Fruit fly (Drosophila melanogaster): Measurements from ENCODE around the gene CG33169.

Gene CG33169

DNA sequence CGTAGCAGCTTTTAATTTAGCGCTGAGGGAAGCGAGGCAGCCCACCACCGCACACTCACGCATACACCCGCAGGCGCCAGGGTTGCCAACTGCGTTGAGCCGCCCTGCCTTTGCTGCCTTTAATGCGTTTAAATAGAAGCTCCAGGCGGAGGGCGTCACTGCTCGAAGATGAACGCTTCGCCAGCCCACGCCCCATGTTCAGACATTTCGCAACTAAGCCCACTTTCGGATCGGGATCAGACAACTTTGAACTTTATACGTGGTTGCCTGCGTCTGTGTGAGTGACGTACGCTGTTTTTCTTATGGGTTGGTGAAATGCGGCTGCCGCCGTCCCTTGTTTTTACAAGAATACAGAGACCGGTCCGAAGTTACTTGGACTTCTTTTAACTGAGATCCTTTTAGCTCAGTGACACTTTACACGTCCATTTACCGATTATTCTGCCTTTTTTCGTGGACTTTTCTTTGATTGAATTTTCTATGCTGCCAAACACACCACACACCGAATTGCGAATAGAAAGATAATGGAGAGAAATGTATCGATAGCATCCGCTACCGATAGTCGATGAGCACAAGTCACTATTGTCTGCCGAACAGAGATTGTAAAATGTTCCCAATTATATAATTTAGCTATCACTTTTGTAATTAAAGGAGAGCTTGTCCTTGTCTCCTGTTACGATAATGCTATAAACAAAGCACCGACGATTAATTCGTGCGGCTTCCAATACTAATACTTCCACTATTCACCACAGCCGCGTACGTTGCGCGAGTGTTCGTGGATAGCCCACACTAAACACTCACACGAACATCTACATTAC lies 7.6 kb downstream of the CG33169 start (continued):
- TF ChIP-seq CG16779 (GFP tag; IDR thresholded peaks at IDR 0.05) (no peak), NFAT (GFP tag; IDR thresholded peaks at IDR 0.05) (peak; percentile 50; the same call in 1 of the 2 replicates), CG15601 (tag; optimal IDR thresholded peaks at IDR 0.05) (no peak), fd3F (GFP tag; optimal IDR thresholded peaks at IDR 0.05) (no peak), CG2129 (GFP tag; IDR thresholded peaks at IDR 0.05; ENCODE audit: partially characterized antibody) (peak; percentile 41), fd96Cb (tag; optimal IDR thresholded peaks at IDR 0.05) (no peak), CG10147 (GFP tag; optimal IDR thresholded peaks at IDR 0.05) (peak; percentile 24), Vsx1 (GFP tag; optimal IDR thresholded peaks at IDR 0.05) (no peak), gem (tag; optimal IDR thresholded peaks at IDR 0.05) (no peak), chn (GFP tag; optimal IDR thresholded peaks at IDR 0.05) (no peak), Taf1 (GFP tag; IDR thresholded peaks at IDR 0.05) (no peak), lbe (GFP tag; optimal IDR thresholded peaks at IDR 0.05) (peak; percentile 13), Trl (optimal IDR thresholded peaks at IDR 0.05) (no peak), Trl (GFP tag; optimal IDR thresholded peaks at IDR 0.05) (no peak), Nf-YA (GFP tag; IDR thresholded peaks at IDR 0.05) (no peak), CG18599 (GFP tag; optimal IDR thresholded peaks at IDR 0.05) (peak; percentile 28), Oli (tag; optimal IDR thresholded peaks at IDR 0.05) (no peak), CG2116 (GFP tag; optimal IDR thresholded peaks at IDR 0.05) (no peak), CG14050 (GFP tag; IDR thresholded peaks at IDR 0.05) (no peak), Fer3 (tag; optimal IDR thresholded peaks at IDR 0.05) (no peak), CG3847 (GFP tag; IDR thresholded peaks at IDR 0.05) (peak; percentile 39), CG13287 (GFP tag; IDR thresholded peaks at IDR 0.05; ENCODE audit: partially characterized antibody) (peak; percentile 70), CG10209 (GFP tag; optimal IDR thresholded peaks at IDR 0.05) (no peak), D19B (GFP tag; optimal IDR thresholded peaks at IDR 0.05) (no peak), sens-2 (GFP tag; IDR thresholded peaks at IDR 0.05) (no peak), eyg (GFP tag; optimal IDR thresholded peaks at IDR 0.05) (no peak), CG34224 (GFP tag; IDR thresholded peaks at IDR 0.05; ENCODE audit: partially characterized antibody) (peak; percentile 9; the same call in 2 of the 3 replicates), Elba2 (GFP tag; optimal IDR thresholded peaks at IDR 0.05) (no peak), CG6791 (GFP tag; IDR thresholded peaks at IDR 0.05; ENCODE audit: partially characterized antibody) (peak; percentile 70; the same call in 2 of the 3 replicates), CG15011 (GFP tag; optimal IDR thresholded peaks at IDR 0.05) (no peak), CG5245 (GFP tag; optimal IDR thresholded peaks at IDR 0.05) (no peak), zfh1 (GFP tag; IDR thresholded peaks at IDR 0.05) (no peak), br (optimal IDR thresholded peaks at IDR 0.05) (no peak), CG9215 (GFP tag; IDR thresholded peaks at IDR 0.05) (no peak), H2.0 (GFP tag; IDR thresholded peaks at IDR 0.05) (no peak), vnd (GFP tag; IDR thresholded peaks at IDR 0.05; ENCODE audit: partially characterized antibody) (peak; percentile 68), CG8281 (tag; optimal IDR thresholded peaks at IDR 0.05) (no peak), CG31224 (GFP tag; IDR thresholded peaks at IDR 0.05) (no peak), CG12942 (GFP tag; optimal IDR thresholded peaks at IDR 0.05) (no peak), Opbp (GFP tag; IDR thresholded peaks at IDR 0.05; ENCODE audit: partially characterized antibody) (peak; percentile 65; the same call in 2 of the 3 replicates), CG10654 (GFP tag; optimal IDR thresholded peaks at IDR 0.05) (no peak), tin (GFP tag; optimal IDR thresholded peaks at IDR 0.05) (no peak), CG32767 (GFP tag; IDR thresholded peaks at IDR 0.05) (no peak), ttk (GFP tag; IDR thresholded peaks at IDR 0.05) (no peak), Awh (GFP tag; IDR thresholded peaks at IDR 0.05) (no peak), Hmr (GFP tag; optimal IDR thresholded peaks at IDR 0.05) (no peak), ato (GFP tag; IDR thresholded peaks at IDR 0.05; ENCODE audit: partially characterized antibody) (peak; percentile 52; the same call in 1 of the 2 replicates), tx (GFP tag; optimal IDR thresholded peaks at IDR 0.05) (no peak), Dll (GFP tag; IDR thresholded peaks at IDR 0.05; ENCODE audit: partially characterized antibody) (peak; percentile 69; the same call in 3 of the 4 replicates)
